Worm (Caenorhabditis elegans) whole organism, midembryonic: ENCODE data around the gene W03F8.6.

Source experiments
- T22C8.4 ChIP-seq: fragments of 200-800 bp; sonication (Bioruptor generic); IDR thresholded peaks from 2 replicates; pipeline ENCODE4 v1.3.6; 2022; ENCODE audit warnings: missing genetic modification characterization, missing compliant biosample characterization
- cog-1 ChIP-seq: sonication (generic microtip); optimal IDR thresholded peaks from 2 replicates; lab custom pipeline; 2016; ENCODE audit warnings: missing genetic modification characterization, missing compliant biosample characterization
- klf-2 ChIP-seq: fragments of 200-800 bp; sonication (Bioruptor generic); conservative IDR thresholded peaks from 2 replicates; pipeline ENCODE4 v1.3.6; 2022; ENCODE audit warnings: missing genetic modification reagents, missing genetic modification characterization, missing compliant biosample characterization

- TF ChIP-seq T22C8.4 (GFP tag; lab: Robert Waterston, UW): no peak
- no peak for TF ChIP-seq cog-1 (tag; lab: Kevin White, UChicago)
- no peak for TF ChIP-seq klf-2
Measured at ce11 chrIV:5206716-5207115, 20.3 kb upstream of the W03F8.6 start.
